Worm (Caenorhabditis elegans): ENCODE measurements around the gene C27D8.1.
"Not testable (repeated sequence)": the region's sequence is repeated elsewhere in the genome, so short reads cannot be mapped to it uniquely, and the experiment has no call there.

C27D8.1 gene

DNA sequence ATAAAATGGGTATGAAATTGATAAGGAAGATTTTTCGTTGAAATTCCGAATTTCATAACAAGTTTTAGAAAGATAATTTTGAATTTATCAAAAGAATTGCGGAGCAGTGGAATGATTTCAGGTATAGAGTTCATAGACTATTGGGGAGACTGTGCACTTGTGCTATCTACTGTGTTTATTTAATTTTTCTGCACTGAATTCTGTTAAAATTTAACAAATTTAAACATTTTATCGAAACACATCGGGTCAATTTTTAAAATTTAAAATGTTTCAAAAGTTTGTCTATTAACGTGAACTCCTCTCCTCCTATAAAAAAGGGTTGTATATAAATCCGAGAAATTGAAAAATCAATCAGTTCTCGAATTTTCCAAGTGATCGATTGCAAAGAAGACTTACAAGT, at the start of gene C27D8.1:
TSS of gene C27D8.1 (plus strand) at position 301 of the 400 bp plus-strand sequence.
- TF ChIP-seq B0310.2 (tag; optimal IDR thresholded peaks at IDR 0.05): no peak
- TF ChIP-seq ceh-13 (GFP tag; optimal IDR thresholded peaks at IDR 0.05): no peak
- TF ChIP-seq scrt-1 (GFP tag; IDR thresholded peaks at IDR 0.05): no peak

DNA sequence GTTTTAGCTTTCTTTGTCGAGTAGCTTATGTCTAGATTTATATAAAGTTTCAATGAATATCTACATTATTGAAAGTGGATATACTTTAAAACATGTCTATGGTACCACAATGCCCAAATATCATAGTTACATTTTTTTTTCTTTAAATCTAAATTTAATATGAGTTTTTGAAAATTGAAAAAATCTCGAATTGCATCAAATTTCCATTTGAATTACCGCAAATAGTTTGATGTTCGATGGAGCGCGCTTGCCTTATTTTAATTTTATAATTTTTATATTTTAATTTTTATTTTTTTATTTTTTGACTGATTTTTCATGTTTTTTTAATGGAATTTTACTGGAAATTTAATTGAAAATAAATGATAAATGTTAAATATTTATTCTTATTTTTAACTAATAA, 42.9 kb upstream of the C27D8.1 start, which contains the start of gene T23B5.4:
TSS of gene T23B5.4 (plus strand) at position 301 of the 400 bp plus-strand sequence.
- TF ChIP-seq flt-1 (GFP tag; IDR thresholded peaks at IDR 0.05): no peak
- TF ChIP-seq tra-4 (tag; optimal IDR thresholded peaks at IDR 0.05): no peak
- no peak for TF ChIP-seq ets-7 (tag; optimal IDR thresholded peaks at IDR 0.05)
- TF ChIP-seq hmg-4 (GFP tag; optimal IDR thresholded peaks at IDR 0.05): no peak
- no peak for TF ChIP-seq sea-1 (GFP tag; conservative IDR thresholded peaks at IDR 0.05)

DNA sequence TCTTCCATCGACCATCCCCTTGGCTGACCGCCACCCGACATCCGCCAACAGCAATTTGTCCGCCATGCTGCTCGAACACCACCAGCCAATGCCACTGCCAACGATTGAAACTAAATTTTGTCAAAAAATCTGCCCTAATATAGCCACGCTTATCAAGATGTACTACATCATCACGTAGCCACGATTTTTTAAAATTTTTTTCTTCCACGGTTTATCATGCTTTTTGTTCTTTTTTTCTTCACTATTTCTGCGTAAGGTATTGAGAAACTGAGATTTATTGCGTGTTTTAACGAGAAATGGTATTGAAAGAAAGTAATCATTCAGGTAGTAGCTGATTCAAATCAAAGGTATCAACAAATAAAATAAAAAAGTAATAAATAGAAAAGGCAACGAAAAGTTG, 40.5 kb upstream of the C27D8.1 start, which contains the start of gene T23B5.6:
TSS of gene T23B5.6 (minus strand) at position 101 of the 400 bp plus-strand sequence.
- not testable (repeated sequence) for TF ChIP-seq hmbx-1, F13C5.2, B0310.2 (tag; optimal IDR thresholded peaks at IDR 0.05)

DNA sequence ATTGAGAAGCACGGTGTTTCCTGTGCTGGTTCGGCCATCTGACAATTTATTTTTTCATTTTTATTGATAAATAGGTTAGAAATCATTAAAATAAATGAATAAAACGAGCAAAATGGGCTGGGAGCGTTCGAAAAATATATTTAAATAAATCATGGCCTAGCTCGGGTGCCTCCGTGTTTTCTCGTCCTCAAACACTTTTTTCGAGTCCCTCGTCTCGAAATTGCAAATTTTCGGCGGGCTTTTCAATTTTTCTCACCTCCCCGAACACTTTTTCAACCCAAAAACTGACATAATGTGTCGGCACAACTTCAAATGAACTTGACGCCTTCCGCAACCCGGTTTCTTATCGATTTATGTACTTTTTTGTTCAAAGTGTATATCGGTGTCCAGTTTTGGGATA, 33.3 kb upstream of the C27D8.1 start, which contains the start of gene prmt-9:
TSS of gene prmt-9 (minus strand) at position 38 of the 400 bp plus-strand sequence.
- TF ChIP-seq sea-1 (GFP tag; conservative IDR thresholded peaks at IDR 0.05): no peak
- no peak for TF ChIP-seq hmg-4 (GFP tag; optimal IDR thresholded peaks at IDR 0.05)
- no peak for TF ChIP-seq ceh-13 (GFP tag; optimal IDR thresholded peaks at IDR 0.05)
- TF ChIP-seq F13C5.2 (tag; optimal IDR thresholded peaks at IDR 0.05): no peak
- TF ChIP-seq tbx-11 (GFP tag; IDR thresholded peaks at IDR 0.05): no peak
- no peak for TF ChIP-seq hmbx-1 (tag; optimal IDR thresholded peaks at IDR 0.05)
- no peak for TF ChIP-seq ama-1 (optimal IDR thresholded peaks at IDR 0.05)
- no peak for TF ChIP-seq hnd-1 (tag; optimal IDR thresholded peaks at IDR 0.05)
- no peak for TF ChIP-seq tra-4 (tag; optimal IDR thresholded peaks at IDR 0.05)
- TF ChIP-seq flt-1 (GFP tag; IDR thresholded peaks at IDR 0.05): no peak
- TF ChIP-seq B0310.2 (tag; optimal IDR thresholded peaks at IDR 0.05): no peak

DNA sequence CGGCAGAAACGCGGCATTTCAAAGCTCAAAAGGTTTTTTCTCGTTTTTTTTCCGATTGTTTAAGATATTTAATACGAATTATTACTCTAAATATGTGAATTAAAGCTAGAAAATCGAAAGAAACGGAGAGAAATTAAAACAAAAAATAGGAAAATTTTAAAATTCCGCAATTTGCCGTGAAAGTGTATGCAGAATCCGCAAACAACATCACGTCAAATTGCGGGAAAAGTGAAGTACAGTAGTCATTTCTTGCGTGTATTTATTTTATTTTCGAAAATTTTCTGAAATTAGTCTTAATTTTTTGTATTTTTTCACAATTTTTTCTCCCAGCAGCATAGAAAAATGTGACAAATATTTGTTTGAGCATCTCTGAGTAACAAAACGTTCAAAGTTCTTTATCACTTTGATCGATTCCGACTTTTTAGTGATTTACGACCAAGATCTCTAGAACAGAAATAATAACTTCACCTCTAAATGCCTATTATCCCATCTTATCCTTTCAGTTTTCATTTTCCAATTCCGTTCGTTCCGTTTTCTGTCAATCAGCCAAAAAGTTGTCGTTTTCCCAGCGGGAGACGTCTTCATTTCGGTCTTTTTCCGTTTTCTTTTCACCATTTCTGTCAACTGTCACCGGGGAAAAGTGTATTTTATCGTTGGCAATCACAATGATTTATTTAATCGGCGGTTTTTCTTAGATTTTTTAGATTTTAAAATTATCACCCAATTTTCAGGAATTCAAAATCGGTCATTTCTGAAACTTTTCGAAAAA, 32.6 kb upstream of the C27D8.1 start:
- no peak for TF ChIP-seq ceh-36 (tag; optimal IDR thresholded peaks at IDR 0.05)
- TF ChIP-seq hnd-1 (tag; optimal IDR thresholded peaks at IDR 0.05): no peak
- TF ChIP-seq aly-1 (tag; optimal IDR thresholded peaks at IDR 0.05): no peak
- TF ChIP-seq ceh-13 (GFP tag; optimal IDR thresholded peaks at IDR 0.05): no peak
- no peak for TF ChIP-seq pes-1 (GFP tag; IDR thresholded peaks at IDR 0.05)
- no peak for TF ChIP-seq scrt-1 (GFP tag; IDR thresholded peaks at IDR 0.05)

DNA sequence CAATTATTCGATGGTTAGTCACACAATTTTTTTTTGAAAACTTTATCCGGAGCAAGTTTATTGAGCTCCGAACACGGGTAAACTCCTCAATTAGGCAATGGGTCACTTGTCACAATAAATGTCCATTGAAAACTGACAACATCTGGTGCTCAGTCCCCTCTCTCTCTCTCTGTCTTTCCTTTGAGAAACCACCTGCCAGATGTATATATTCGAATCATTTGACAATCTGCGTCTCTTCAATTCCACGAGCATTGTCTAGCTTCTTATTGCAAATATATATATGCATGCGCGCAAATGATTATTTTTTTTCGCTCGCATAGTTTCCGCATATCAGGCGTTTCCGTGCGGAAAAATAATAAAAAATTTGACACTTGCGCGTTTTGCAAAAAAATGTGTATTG, 31.8 kb upstream of the C27D8.1 start:
- TF ChIP-seq ceh-13 (GFP tag; optimal IDR thresholded peaks at IDR 0.05) (no peak), scrt-1 (GFP tag; IDR thresholded peaks at IDR 0.05) (no peak), aly-1 (tag; optimal IDR thresholded peaks at IDR 0.05) (no peak), ceh-36 (tag; optimal IDR thresholded peaks at IDR 0.05) (no peak), ama-1 (optimal IDR thresholded peaks at IDR 0.05) (no peak), F13C5.2 (tag; optimal IDR thresholded peaks at IDR 0.05) (no peak), tra-4 (tag; optimal IDR thresholded peaks at IDR 0.05) (no peak), ets-7 (tag; optimal IDR thresholded peaks at IDR 0.05) (no peak), pes-1 (GFP tag; IDR thresholded peaks at IDR 0.05) (no peak), sea-1 (GFP tag; conservative IDR thresholded peaks at IDR 0.05) (no peak), hmbx-1 (tag; optimal IDR thresholded peaks at IDR 0.05) (no peak), tbx-11 (GFP tag; IDR thresholded peaks at IDR 0.05) (no peak), hnd-1 (tag; optimal IDR thresholded peaks at IDR 0.05) (no peak), tbx-37 (GFP tag; conservative IDR thresholded peaks at IDR 0.05) (no peak), flt-1 (GFP tag; IDR thresholded peaks at IDR 0.05) (no peak), B0310.2 (tag; optimal IDR thresholded peaks at IDR 0.05) (no peak), hmg-4 (GFP tag; optimal IDR thresholded peaks at IDR 0.05) (no peak)

DNA sequence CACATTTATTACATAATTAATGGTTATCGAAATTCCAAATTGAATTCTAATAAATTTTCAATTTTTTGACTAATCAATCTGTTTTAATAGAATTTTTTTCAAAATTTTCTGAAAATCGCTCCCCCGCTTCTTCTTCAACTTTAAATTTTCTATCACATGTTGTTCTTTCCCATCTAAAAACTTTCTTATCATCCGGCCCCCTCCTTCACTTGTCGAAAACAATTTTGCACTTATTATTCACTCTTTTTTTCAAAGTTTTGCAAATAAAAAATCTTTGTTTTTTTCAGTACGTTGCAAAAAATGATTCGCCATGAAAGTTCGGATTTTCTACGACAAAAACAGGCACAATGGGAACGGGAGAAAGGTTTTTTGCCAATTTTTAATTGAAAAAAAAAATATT, 29.3 kb upstream of the C27D8.1 start, which contains the start of gene T23B5.3:
TSS of gene T23B5.3 (plus strand) at position 301 of the 400 bp plus-strand sequence.
- TF ChIP-seq pes-1 (GFP tag; IDR thresholded peaks at IDR 0.05) (no peak), ets-7 (tag; optimal IDR thresholded peaks at IDR 0.05) (no peak), F13C5.2 (tag; optimal IDR thresholded peaks at IDR 0.05) (no peak), sea-1 (GFP tag; conservative IDR thresholded peaks at IDR 0.05) (no peak), aly-1 (tag; optimal IDR thresholded peaks at IDR 0.05) (no peak), tbx-11 (GFP tag; IDR thresholded peaks at IDR 0.05) (no peak), tra-4 (tag; optimal IDR thresholded peaks at IDR 0.05) (no peak), ceh-36 (tag; optimal IDR thresholded peaks at IDR 0.05) (no peak), hnd-1 (tag; optimal IDR thresholded peaks at IDR 0.05) (no peak), ceh-13 (GFP tag; optimal IDR thresholded peaks at IDR 0.05) (no peak), B0310.2 (tag; optimal IDR thresholded peaks at IDR 0.05) (no peak), flt-1 (GFP tag; IDR thresholded peaks at IDR 0.05) (no peak), hmg-4 (GFP tag; optimal IDR thresholded peaks at IDR 0.05) (no peak), hmbx-1 (tag; optimal IDR thresholded peaks at IDR 0.05) (no peak), tbx-37 (GFP tag; conservative IDR thresholded peaks at IDR 0.05) (no peak), scrt-1 (GFP tag; IDR thresholded peaks at IDR 0.05) (no peak), ama-1 (optimal IDR thresholded peaks at IDR 0.05) (no peak)

DNA sequence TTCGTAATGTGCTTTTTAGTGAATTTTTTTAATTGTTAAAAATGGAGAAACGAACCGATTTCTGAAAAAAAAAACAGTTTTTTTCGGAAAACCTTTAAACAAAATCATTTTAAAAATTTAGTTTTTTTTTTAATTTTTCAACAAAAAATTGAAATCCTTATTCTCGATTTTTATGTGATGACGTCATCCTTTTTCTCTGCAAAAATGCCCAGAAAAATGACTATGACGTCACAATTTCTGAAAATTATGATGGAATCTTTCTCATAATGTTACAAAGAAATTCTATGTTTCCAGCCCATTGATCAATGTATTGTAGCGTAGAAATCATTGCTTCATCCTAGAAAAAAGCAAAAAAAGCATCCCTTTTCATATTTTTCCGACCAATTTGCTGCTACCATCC, 28.3 kb upstream of the C27D8.1 start:
- no peak for TF ChIP-seq hmbx-1 (tag; optimal IDR thresholded peaks at IDR 0.05)
- TF ChIP-seq tbx-37 (GFP tag; conservative IDR thresholded peaks at IDR 0.05): no peak
- TF ChIP-seq ama-1 (optimal IDR thresholded peaks at IDR 0.05): no peak
- TF ChIP-seq aly-1 (tag; optimal IDR thresholded peaks at IDR 0.05): no peak
- no peak for TF ChIP-seq ceh-13 (GFP tag; optimal IDR thresholded peaks at IDR 0.05)
- no peak for TF ChIP-seq sea-1 (GFP tag; conservative IDR thresholded peaks at IDR 0.05)
- TF ChIP-seq tra-4 (tag; optimal IDR thresholded peaks at IDR 0.05): no peak
- no peak for TF ChIP-seq pes-1 (GFP tag; IDR thresholded peaks at IDR 0.05)
- TF ChIP-seq ets-7 (tag; optimal IDR thresholded peaks at IDR 0.05): no peak
